Worm (Caenorhabditis elegans) whole organism, mixed stage, embryonic: ENCODE results near the gene B0353.1.

Source experiments
- M03D4.4 ChIP-seq: sonication (generic microtip); optimal IDR thresholded peaks from 2 replicates; lab custom pipeline; 2017; ENCODE audit warnings: mild to moderate bottlenecking, missing genetic modification characterization, missing compliant biosample characterization
- bed-3 ChIP-seq: fragments of 200-800 bp; sonication (Bioruptor generic); optimal IDR thresholded peaks from 3 replicates; lab custom pipeline; 2018; ENCODE audit warnings: mild to moderate bottlenecking, missing genetic modification characterization, moderate library complexity, missing compliant biosample characterization
- blmp-1 ChIP-seq: fragments of 150-350 bp; optimal IDR thresholded peaks from 2 replicates; lab custom pipeline; 2014; ENCODE audit warnings: missing biosample characterization, missing genetic modification characterization
- ceh-39 ChIP-seq: fragments of 150-350 bp; optimal IDR thresholded peaks from 2 replicates; lab custom pipeline; 2014; ENCODE audit warnings: missing biosample characterization, missing genetic modification characterization
- ceh-43 ChIP-seq: fragments of 200-800 bp; sonication (Bioruptor generic); optimal IDR thresholded peaks from 2 replicates; lab custom pipeline; 2018; ENCODE audit warnings: mild to moderate bottlenecking, missing genetic modification characterization, moderate library complexity, missing compliant biosample characterization
- ceh-83 ChIP-seq: fragments of 200-800 bp; sonication (Bioruptor generic); optimal IDR thresholded peaks from 2 replicates; lab custom pipeline; 2018; ENCODE audit warnings: mild to moderate bottlenecking, missing genetic modification characterization, missing compliant biosample characterization
- ces-1 ChIP-seq: fragments of 150-350 bp; optimal IDR thresholded peaks from 2 replicates; lab custom pipeline; 2014; ENCODE audit warnings: missing biosample characterization, missing genetic modification reagents, missing genetic modification characterization
- cnd-1 ChIP-seq: fragments of 200-800 bp; sonication (Bioruptor generic); optimal IDR thresholded peaks from 2 replicates; lab custom pipeline; 2018; ENCODE audit warnings: mild to moderate bottlenecking, missing genetic modification characterization, missing compliant biosample characterization
- drap-1 ChIP-seq: fragments of 200-800 bp; sonication (Bioruptor generic); optimal IDR thresholded peaks from 3 replicates; lab custom pipeline; 2018; ENCODE audit warnings: mild to moderate bottlenecking, missing genetic modification characterization, missing compliant biosample characterization
- elt-1 ChIP-seq: sonication (generic microtip); optimal IDR thresholded peaks from 2 replicates; lab custom pipeline; 2017; ENCODE audit warnings: missing genetic modification characterization, mild to moderate bottlenecking, missing compliant biosample characterization, antibody characterized with exemption, moderate library complexity, borderline replicate concordance; ENCODE audit not compliant: insufficient read depth
- elt-3 ChIP-seq: fragments of 150-350 bp; optimal IDR thresholded peaks from 2 replicates; lab custom pipeline; 2014; ENCODE audit warnings: missing biosample characterization, missing genetic modification characterization
- flh-1 ChIP-seq: fragments of 200-800 bp; sonication (Bioruptor generic); optimal IDR thresholded peaks from 2 replicates; lab custom pipeline; 2018; ENCODE audit warnings: mild to moderate bottlenecking, missing genetic modification characterization, moderate library complexity, missing compliant biosample characterization
- ham-2 ChIP-seq: fragments of 200-800 bp; sonication (Bioruptor generic); optimal IDR thresholded peaks from 2 replicates; lab custom pipeline; 2018; ENCODE audit warnings: mild to moderate bottlenecking, missing genetic modification characterization, missing compliant biosample characterization
- hlh-1 ChIP-seq: fragments of 150-350 bp; optimal IDR thresholded peaks from 2 replicates; lab custom pipeline; 2014; ENCODE audit warnings: missing biosample characterization, missing genetic modification reagents, missing genetic modification characterization
- lin-13 ChIP-seq: fragments of 150-350 bp; optimal IDR thresholded peaks from 2 replicates; lab custom pipeline; 2014; ENCODE audit warnings: missing biosample characterization, missing genetic modification characterization
- lin-32 ChIP-seq: fragments of 200-800 bp; sonication (Bioruptor generic); optimal IDR thresholded peaks from 2 replicates; lab custom pipeline; 2018; ENCODE audit warnings: mild to moderate bottlenecking, missing genetic modification characterization, missing compliant biosample characterization
- lsy-2 ChIP-seq: fragments of 150-350 bp; optimal IDR thresholded peaks from 2 replicates; lab custom pipeline; 2014; ENCODE audit warnings: missing biosample characterization, missing genetic modification characterization
- mab-5 ChIP-seq: fragments of 150-350 bp; optimal IDR thresholded peaks from 2 replicates; lab custom pipeline; 2014; ENCODE audit warnings: missing biosample characterization, missing genetic modification characterization
- mep-1 ChIP-seq: fragments of 150-350 bp; optimal IDR thresholded peaks from 2 replicates; lab custom pipeline; 2017; ENCODE audit warnings: missing biosample characterization, missing genetic modification reagents, missing genetic modification characterization, inconsistent platforms
- mls-2 ChIP-seq: sonication (generic microtip); optimal IDR thresholded peaks from 2 replicates; lab custom pipeline; 2016; ENCODE audit warnings: mild to moderate bottlenecking, missing genetic modification characterization, moderate library complexity, missing compliant biosample characterization
- nhr-12 ChIP-seq: fragments of 150-350 bp; optimal IDR thresholded peaks from 2 replicates; lab custom pipeline; 2014; ENCODE audit warnings: missing biosample characterization, missing genetic modification characterization
- nhr-2 ChIP-seq: fragments of 150-350 bp; optimal IDR thresholded peaks from 2 replicates; lab custom pipeline; 2014; ENCODE audit warnings: missing biosample characterization, missing genetic modification characterization
- nhr-237 ChIP-seq: fragments of 150-350 bp; optimal IDR thresholded peaks from 2 replicates; lab custom pipeline; 2014; ENCODE audit warnings: missing biosample characterization, missing genetic modification characterization
- nhr-28 ChIP-seq: fragments of 150-350 bp; optimal IDR thresholded peaks from 2 replicates; lab custom pipeline; 2014; ENCODE audit warnings: missing biosample characterization, missing genetic modification characterization
- nhr-76 ChIP-seq: sonication (generic microtip); optimal IDR thresholded peaks from 2 replicates; lab custom pipeline; 2017; ENCODE audit warnings: missing biosample characterization, missing genetic modification characterization
- pha-4 ChIP-seq: fragments of 150-350 bp; optimal IDR thresholded peaks from 2 replicates; lab custom pipeline; 2018; ENCODE audit warnings: missing biosample characterization, missing genetic modification reagents, missing genetic modification characterization
- sem-2 ChIP-seq: fragments of 200-800 bp; sonication (Bioruptor generic); optimal IDR thresholded peaks from 2 replicates; lab custom pipeline; 2018; ENCODE audit warnings: mild to moderate bottlenecking, missing genetic modification characterization, missing compliant biosample characterization
- snpc-4 ChIP-seq: fragments of 150-350 bp; optimal IDR thresholded peaks from 2 replicates; lab custom pipeline; 2014; ENCODE audit warnings: missing biosample characterization, missing genetic modification characterization
- sptf-1 ChIP-seq: sonication (generic microtip); optimal IDR thresholded peaks from 2 replicates; lab custom pipeline; 2017; ENCODE audit warnings: mild to moderate bottlenecking, missing genetic modification characterization, moderate library complexity, missing compliant biosample characterization
- tbx-8 ChIP-seq: fragments of 200-800 bp; sonication (Bioruptor generic); optimal IDR thresholded peaks from 2 replicates; lab custom pipeline; 2018; ENCODE audit warnings: mild to moderate bottlenecking, missing genetic modification characterization, moderate library complexity, missing compliant biosample characterization
- unc-120 ChIP-seq: sonication (generic microtip); optimal IDR thresholded peaks from 2 replicates; lab custom pipeline; 2017; ENCODE audit warnings: missing genetic modification characterization, missing compliant biosample characterization; ENCODE audit not compliant: poor library complexity, severe bottlenecking
- unc-39 ChIP-seq: fragments of 150-350 bp; optimal IDR thresholded peaks from 2 replicates; lab custom pipeline; 2014; ENCODE audit warnings: missing biosample characterization, missing genetic modification characterization
- unc-62 ChIP-seq: fragments of 150-350 bp; optimal IDR thresholded peaks from 2 replicates; lab custom pipeline; 2014; ENCODE audit warnings: missing biosample characterization, missing genetic modification reagents, missing genetic modification characterization
- zip-8 ChIP-seq: fragments of 150-350 bp; optimal IDR thresholded peaks from 2 replicates; lab custom pipeline; 2014; ENCODE audit warnings: missing biosample characterization, missing genetic modification characterization
- ztf-11 ChIP-seq: fragments of 150-350 bp; optimal IDR thresholded peaks from 2 replicates; lab custom pipeline; 2014; ENCODE audit warnings: missing biosample characterization, missing genetic modification characterization

B0353.1 gene

DNA sequence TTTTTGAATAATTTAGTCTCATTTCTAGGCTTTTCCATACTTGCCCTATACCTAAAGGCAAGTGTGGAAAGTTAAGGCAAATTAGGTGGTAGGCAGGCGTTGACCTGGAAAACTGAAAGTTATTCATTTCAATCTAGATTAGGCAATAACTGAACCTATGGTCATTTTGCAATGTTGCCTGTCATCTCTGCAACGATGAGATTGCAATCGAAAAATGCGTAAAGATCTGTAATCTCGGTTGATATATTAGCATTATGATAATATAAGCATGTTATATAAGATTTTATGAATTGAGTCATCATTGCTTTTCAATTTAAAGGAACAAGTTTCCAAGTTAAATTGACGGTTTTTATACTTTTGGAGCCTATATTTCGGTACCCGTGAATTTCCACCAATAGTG is 8.0 kb upstream of the B0353.1 start:
- TF ChIP-seq elt-1 (tag; lab: Kevin White, UChicago) (peak; percentile 97), ceh-83 (no peak)

DNA sequence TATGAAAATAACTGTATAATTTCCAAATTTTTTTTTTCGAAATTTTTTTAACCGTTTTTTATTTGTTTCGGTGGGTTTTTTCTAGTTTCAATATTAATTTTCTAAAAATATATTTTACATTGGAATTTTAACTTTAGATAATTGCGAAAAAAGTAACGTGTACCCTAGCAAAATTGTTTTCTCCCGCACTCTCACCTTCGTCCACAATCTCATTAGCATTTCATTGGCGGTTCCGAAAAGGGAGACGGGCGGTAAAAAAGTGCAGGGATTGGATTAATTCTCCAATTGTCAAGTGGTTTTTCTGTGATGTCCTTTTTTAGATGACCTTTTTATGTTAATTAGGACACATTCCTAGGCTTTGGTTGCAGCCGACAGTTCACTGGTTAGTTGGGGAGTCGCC is 6.5 kb upstream of the B0353.1 start:
- TF ChIP-seq elt-1 (tag; lab: Kevin White, UChicago) (no peak), flh-1 (GFP tag; lab: Kevin White, UChicago) (no peak), mab-5 (tag; lab: Kevin White, UChicago) (no peak), nhr-28 (no peak), ces-1 (GFP tag; lab: Kevin White, UChicago) (no peak), unc-39 (tag; lab: Kevin White, UChicago) (no peak), drap-1 (no peak), unc-62 (GFP tag; lab: Kevin White, UChicago) (no peak), cnd-1 (tag; lab: Kevin White, UChicago) (no peak), M03D4.4 (no peak), snpc-4 (tag; lab: Kevin White, UChicago) (no peak), pha-4 (tag; lab: Kevin White, UChicago) (no peak), mep-1 (no peak), unc-120 (tag; lab: Kevin White, UChicago) (no peak), sem-2 (GFP tag; lab: Kevin White, UChicago) (no peak), hlh-1 (tag; lab: Kevin White, UChicago) (no peak)

DNA sequence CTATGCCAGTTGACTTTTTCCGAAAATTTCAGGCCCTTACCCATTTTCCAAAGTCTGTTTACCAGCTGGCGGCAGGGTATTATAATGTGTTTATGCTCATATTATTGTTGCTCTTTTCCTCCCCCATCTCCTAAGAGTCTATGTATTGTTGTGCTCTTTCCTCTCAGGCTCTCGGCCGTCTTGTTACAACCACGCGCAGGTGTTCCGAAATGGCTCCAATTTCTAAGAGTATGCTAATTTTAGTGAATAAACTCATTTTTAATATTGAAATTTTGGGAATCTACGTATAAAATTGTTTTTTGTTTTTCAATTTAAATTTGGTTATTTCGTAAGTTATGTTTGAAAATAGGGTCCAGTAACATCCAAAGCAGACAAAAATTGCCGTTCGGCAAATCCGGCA is 2.3 kb downstream of the B0353.1 start:
- TF ChIP-seq lin-32 (GFP tag; lab: Kevin White, UChicago) (peak; percentile 19), ces-1 (GFP tag; lab: Kevin White, UChicago) (peak; percentile 43), unc-120 (tag; lab: Kevin White, UChicago) (peak; percentile 24), ceh-43 (no peak), hlh-1 (tag; lab: Kevin White, UChicago) (peak; percentile 55)

DNA sequence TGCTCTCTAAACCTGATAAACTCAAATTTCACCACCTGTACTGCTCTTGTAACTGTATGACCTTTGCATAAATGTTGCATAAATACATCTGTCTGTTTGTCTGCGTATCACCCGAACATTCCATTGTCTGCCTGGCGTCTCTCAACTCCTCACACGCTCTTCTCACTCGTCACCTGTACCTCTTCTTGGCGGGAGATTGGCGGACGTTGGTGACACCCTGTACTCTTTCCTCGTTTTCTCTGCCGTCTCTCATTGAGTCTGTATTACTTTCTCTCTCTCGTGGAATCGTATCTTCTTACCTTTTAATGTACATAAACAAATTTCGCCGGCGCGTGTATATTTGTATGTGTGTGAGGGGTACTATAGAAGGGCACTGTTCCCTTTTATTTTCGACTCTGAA is 3.1 kb downstream of the B0353.1 start:
- peak; percentile 83 for TF ChIP-seq nhr-2 (tag; lab: Kevin White, UChicago)
- TF ChIP-seq ceh-83, result no peak
- no peak for TF ChIP-seq cnd-1 (tag; lab: Kevin White, UChicago)
- no peak for TF ChIP-seq mls-2 (tag; lab: Kevin White, UChicago)
- peak; percentile 63 for TF ChIP-seq unc-62 (GFP tag; lab: Kevin White, UChicago)
- TF ChIP-seq blmp-1 (tag; lab: Kevin White, UChicago), result no peak
- TF ChIP-seq drap-1, result peak; percentile 33
- no peak for TF ChIP-seq unc-120 (tag; lab: Kevin White, UChicago)
- TF ChIP-seq pha-4 (tag; lab: Kevin White, UChicago), result peak; percentile 84
- no peak for TF ChIP-seq elt-3 (tag; lab: Kevin White, UChicago)
- TF ChIP-seq snpc-4 (tag; lab: Kevin White, UChicago), result no peak
- TF ChIP-seq lsy-2 (tag; lab: Kevin White, UChicago), result peak; percentile 15
- TF ChIP-seq sem-2 (GFP tag; lab: Kevin White, UChicago), result no peak
- peak; percentile 57 for TF ChIP-seq ceh-39 (tag; lab: Kevin White, UChicago)
- TF ChIP-seq flh-1 (GFP tag; lab: Kevin White, UChicago), result no peak
- TF ChIP-seq nhr-237 (tag; lab: Kevin White, UChicago), result no peak
- no peak for TF ChIP-seq zip-8 (tag; lab: Kevin White, UChicago)
- TF ChIP-seq ces-1 (GFP tag; lab: Kevin White, UChicago), result no peak
- TF ChIP-seq nhr-76 (tag; lab: Kevin White, UChicago), result no peak
- TF ChIP-seq M03D4.4, result no peak
- peak; percentile 46 for TF ChIP-seq hlh-1 (tag; lab: Kevin White, UChicago)
- no peak for TF ChIP-seq ztf-11 (tag; lab: Kevin White, UChicago)
- no peak for TF ChIP-seq lin-32 (GFP tag; lab: Kevin White, UChicago)
- TF ChIP-seq nhr-12 (tag; lab: Kevin White, UChicago), result no peak
- no peak for TF ChIP-seq mab-5 (tag; lab: Kevin White, UChicago)
- TF ChIP-seq nhr-28, result no peak
- no peak for TF ChIP-seq bed-3 (GFP tag; lab: Kevin White, UChicago)
- peak; percentile 14 for TF ChIP-seq elt-1 (tag; lab: Kevin White, UChicago)
- TF ChIP-seq sptf-1 (tag; lab: Kevin White, UChicago), result peak; percentile 10
- TF ChIP-seq lin-13 (tag; lab: Kevin White, UChicago), result no peak
- no peak for TF ChIP-seq ham-2
- TF ChIP-seq tbx-8 (GFP tag; lab: Kevin White, UChicago), result no peak
- TF ChIP-seq ceh-43, result no peak
- TF ChIP-seq unc-39 (tag; lab: Kevin White, UChicago), result no peak
- peak; percentile 51 for TF ChIP-seq mep-1
